Worm (Caenorhabditis elegans) whole organism, L2 larva: ENCODE measurements around the gene mcm-10.

Experiments used
- C34F6.9 ChIP-seq: fragments of 150-350 bp; optimal IDR thresholded peaks from 2 replicates; lab custom pipeline; 2014; ENCODE audit warnings: missing biosample characterization, missing genetic modification characterization
- F13H6.1 ChIP-seq: sonication (generic microtip); optimal IDR thresholded peaks from 2 replicates; lab custom pipeline; 2016; ENCODE audit warnings: missing genetic modification characterization, missing compliant biosample characterization
- Y55F3AM.14 ChIP-seq: fragments of 200-800 bp; sonication (Bioruptor generic); optimal IDR thresholded peaks from 2 replicates; lab custom pipeline; 2018; ENCODE audit warnings: mild to moderate bottlenecking, missing genetic modification characterization, missing compliant biosample characterization
- aly-2 ChIP-seq: fragments of 150-350 bp; optimal IDR thresholded peaks from 2 replicates; lab custom pipeline; 2014; ENCODE audit warnings: missing biosample characterization, missing genetic modification characterization
- blmp-1 ChIP-seq: sonication (generic microtip); optimal IDR thresholded peaks from 2 replicates; lab custom pipeline; 2017; ENCODE audit warnings: missing genetic modification characterization, mild to moderate bottlenecking, missing compliant biosample characterization, antibody characterized with exemption, moderate library complexity; ENCODE audit not compliant: insufficient read depth
- ceh-16 ChIP-seq: fragments of 150-350 bp; optimal IDR thresholded peaks from 2 replicates; lab custom pipeline; 2014; ENCODE audit warnings: missing biosample characterization, missing genetic modification characterization
- ceh-82 ChIP-seq: fragments of 150-350 bp; optimal IDR thresholded peaks from 2 replicates; lab custom pipeline; 2014; ENCODE audit warnings: missing biosample characterization, missing genetic modification characterization
- crh-2 ChIP-seq: sonication (generic microtip); optimal IDR thresholded peaks from 2 replicates; lab custom pipeline; 2017; ENCODE audit warnings: missing biosample characterization, missing genetic modification characterization
- egl-27 ChIP-seq: sonication (generic microtip); optimal IDR thresholded peaks from 3 replicates; lab custom pipeline; 2017; ENCODE audit warnings: missing biosample characterization, missing genetic modification reagents, missing genetic modification characterization
- fos-1 ChIP-seq: fragments of 150-350 bp; optimal IDR thresholded peaks from 2 replicates; lab custom pipeline; 2014; ENCODE audit warnings: missing biosample characterization, missing genetic modification characterization
- gmeb-1 ChIP-seq: fragments of 150-350 bp; optimal IDR thresholded peaks from 2 replicates; lab custom pipeline; 2014; ENCODE audit warnings: missing biosample characterization, missing genetic modification characterization
- lin-11 ChIP-seq: fragments of 150-350 bp; sonication (generic microtip); optimal IDR thresholded peaks from 2 replicates; lab custom pipeline; 2014; ENCODE audit warnings: missing biosample characterization, missing genetic modification characterization, inconsistent platforms, mixed read lengths
- lin-13 ChIP-seq: fragments of 150-350 bp; optimal IDR thresholded peaks from 2 replicates; lab custom pipeline; 2014; ENCODE audit warnings: missing biosample characterization, missing genetic modification reagents, missing genetic modification characterization
- lin-39 ChIP-seq: fragments of 150-350 bp; optimal IDR thresholded peaks from 2 replicates; lab custom pipeline; 2014; ENCODE audit warnings: missing biosample characterization, missing genetic modification reagents, missing genetic modification characterization
- lsy-2 ChIP-seq, 2 experiments: fragments of 150-350 bp in 1 of 2; sonication (generic microtip) in 1 of 2; optimal IDR thresholded peaks; 2 replicates each; lab custom pipeline; 2014 to 2017; ENCODE audit warnings: missing biosample characterization in 2 of 2, missing genetic modification characterization in 2 of 2
- mbf-1 ChIP-seq: sonication (generic microtip); optimal IDR thresholded peaks from 2 replicates; lab custom pipeline; 2017; ENCODE audit warnings: missing biosample characterization, missing genetic modification characterization
- nhr-10 ChIP-seq: sonication (generic microtip); optimal IDR thresholded peaks from 2 replicates; lab custom pipeline; 2017; ENCODE audit warnings: missing biosample characterization, missing genetic modification characterization
- nhr-11 ChIP-seq: fragments of 150-350 bp; optimal IDR thresholded peaks from 2 replicates; lab custom pipeline; 2014; ENCODE audit warnings: missing biosample characterization, missing genetic modification characterization
- nhr-12 ChIP-seq: fragments of 150-350 bp; optimal IDR thresholded peaks from 2 replicates; lab custom pipeline; 2014; ENCODE audit warnings: missing biosample characterization, missing genetic modification characterization
- nhr-129 ChIP-seq: fragments of 150-350 bp; optimal IDR thresholded peaks from 2 replicates; lab custom pipeline; 2014; ENCODE audit warnings: missing biosample characterization, missing genetic modification characterization
- nhr-21 ChIP-seq: fragments of 150-350 bp; optimal IDR thresholded peaks from 2 replicates; lab custom pipeline; 2014; ENCODE audit warnings: missing biosample characterization, missing genetic modification characterization
- nhr-23 ChIP-seq: fragments of 150-350 bp; optimal IDR thresholded peaks from 2 replicates; lab custom pipeline; 2014; ENCODE audit warnings: missing biosample characterization, missing genetic modification reagents, missing genetic modification characterization
- nhr-25 ChIP-seq: fragments of 150-350 bp; sonication (generic microtip); optimal IDR thresholded peaks from 3 replicates; lab custom pipeline; 2014; ENCODE audit warnings: missing biosample characterization, missing genetic modification characterization
- nhr-6 ChIP-seq: fragments of 150-350 bp; optimal IDR thresholded peaks from 2 replicates; lab custom pipeline; 2014; ENCODE audit warnings: missing biosample characterization, missing genetic modification characterization
- nhr-77 ChIP-seq: fragments of 150-350 bp; optimal IDR thresholded peaks from 2 replicates; lab custom pipeline; 2014; ENCODE audit warnings: missing biosample characterization, missing genetic modification characterization
- peb-1 ChIP-seq: fragments of 150-350 bp; optimal IDR thresholded peaks from 2 replicates; lab custom pipeline; 2014; ENCODE audit warnings: missing biosample characterization, missing genetic modification characterization
- sem-4 ChIP-seq: fragments of 150-350 bp; optimal IDR thresholded peaks from 2 replicates; lab custom pipeline; 2014; ENCODE audit warnings: missing biosample characterization, missing genetic modification reagents, missing genetic modification characterization
- skn-1 ChIP-seq: sonication (generic microtip); optimal IDR thresholded peaks from 2 replicates; lab custom pipeline; 2017; ENCODE audit warnings: missing biosample characterization, missing genetic modification characterization
- sma-3 ChIP-seq: sonication (generic microtip); optimal IDR thresholded peaks from 2 replicates; lab custom pipeline; 2016; ENCODE audit warnings: missing genetic modification reagents, missing genetic modification characterization, missing compliant biosample characterization
- sma-9 ChIP-seq, 2 experiments: fragments of 150-350 bp in 1 of 2; sonication (generic microtip) in 1 of 2; optimal IDR thresholded peaks; 2 replicates each; lab custom pipeline; 2014 to 2016; ENCODE audit warnings: missing genetic modification characterization in 2 of 2, mild to moderate bottlenecking in 1 of 2, missing biosample characterization in 1 of 2, missing compliant biosample characterization in 1 of 2, missing genetic modification reagents in 1 of 2, moderate library complexity in 1 of 2
- snpc-4 ChIP-seq: fragments of 150-350 bp; optimal IDR thresholded peaks from 2 replicates; lab custom pipeline; 2014; ENCODE audit warnings: missing biosample characterization, missing genetic modification characterization
- unc-39 ChIP-seq: fragments of 150-350 bp; optimal IDR thresholded peaks from 2 replicates; lab custom pipeline; 2014; ENCODE audit warnings: missing biosample characterization, missing genetic modification characterization
- unc-55 ChIP-seq: fragments of 150-350 bp; sonication (generic microtip); optimal IDR thresholded peaks from 3 replicates; lab custom pipeline; 2014; ENCODE audit warnings: missing biosample characterization, missing genetic modification reagents, missing genetic modification characterization
- zag-1 ChIP-seq: fragments of 150-350 bp; optimal IDR thresholded peaks from 2 replicates; lab custom pipeline; 2014; ENCODE audit warnings: missing biosample characterization, missing genetic modification characterization
- ztf-1 ChIP-seq: fragments of 200-800 bp; sonication (Bioruptor generic); conservative IDR thresholded peaks from 2 replicates; pipeline ENCODE4 v1.3.6; 2022; ENCODE audit warnings: missing genetic modification characterization, missing compliant biosample characterization

The mcm-10 gene

ce11 chrIII:11355758-11356323 is 38.5 kb downstream of the mcm-10 start:
- TF ChIP-seq nhr-25 (tag; lab: Kevin White, UChicago), result no peak
- no peak for TF ChIP-seq sma-3
- TF ChIP-seq lin-11 (tag; lab: Kevin White, UChicago), result no peak
- no peak for TF ChIP-seq sem-4 (tag; lab: Kevin White, UChicago)
- TF ChIP-seq lin-13, result no peak
- no peak for TF ChIP-seq nhr-12
- no peak for TF ChIP-seq snpc-4 (tag; lab: Kevin White, UChicago)
- no peak for TF ChIP-seq C34F6.9 (tag; lab: Kevin White, UChicago)
- TF ChIP-seq lin-39 (tag; lab: Kevin White, UChicago), result no peak
- no peak for TF ChIP-seq egl-27 (tag; lab: Kevin White, UChicago)
- no peak for TF ChIP-seq nhr-23 (tag; lab: Kevin White, UChicago)
- TF ChIP-seq ztf-1 (GFP tag; lab: Robert Waterston, UW), result no peak
- TF ChIP-seq sma-9 (GFP tag; optimal IDR thresholded peaks at IDR 0.05; lab: Kevin White, UChicago), result no peak
- no peak for TF ChIP-seq sma-9 (tag; optimal IDR thresholded peaks at IDR 0.05; lab: Kevin White, UChicago)
- TF ChIP-seq nhr-11 (tag; lab: Kevin White, UChicago), result no peak

- TF ChIP-seq snpc-4 (tag; lab: Kevin White, UChicago) (no peak), C34F6.9 (tag; lab: Kevin White, UChicago) (no peak), lsy-2 (tag; optimal IDR thresholded peaks at IDR 0.05; lab: Kevin White, UChicago) (no peak), F13H6.1 (peak; percentile 3), aly-2 (no peak), fos-1 (tag; lab: Kevin White, UChicago) (peak; percentile 24), nhr-6 (tag; lab: Kevin White, UChicago) (no peak), blmp-1 (tag; lab: Kevin White, UChicago) (no peak), unc-55 (GFP tag; lab: Kevin White, UChicago) (no peak), mbf-1 (tag; lab: Kevin White, UChicago) (no peak), lin-39 (tag; lab: Kevin White, UChicago) (no peak), zag-1 (tag; lab: Kevin White, UChicago) (no peak), nhr-10 (tag; lab: Kevin White, UChicago) (no peak), nhr-25 (tag; lab: Kevin White, UChicago) (no peak), lin-11 (tag; lab: Kevin White, UChicago) (no peak), sma-9 (GFP tag; optimal IDR thresholded peaks at IDR 0.05; lab: Kevin White, UChicago) (peak; percentile 13), sma-9 (tag; optimal IDR thresholded peaks at IDR 0.05; lab: Kevin White, UChicago) (no peak), Y55F3AM.14 (no peak), gmeb-1 (tag; lab: Kevin White, UChicago) (peak; percentile 30), crh-2 (peak; percentile 30), nhr-129 (tag; lab: Kevin White, UChicago) (no peak), skn-1 (tag; lab: Kevin White, UChicago) (no peak), peb-1 (tag; lab: Kevin White, UChicago) (no peak), ceh-16 (tag; lab: Kevin White, UChicago) (no peak)
Observed at ce11 chrIII:11357418-11357817, 40.0 kb downstream of the mcm-10 start.

ce11 chrIII:11358273-11358672 is 40.9 kb downstream of the mcm-10 start:
- TF ChIP-seq blmp-1 (tag; lab: Kevin White, UChicago) (no peak), crh-2 (no peak), nhr-12 (no peak), snpc-4 (tag; lab: Kevin White, UChicago) (no peak), nhr-129 (tag; lab: Kevin White, UChicago) (no peak), nhr-21 (tag; lab: Kevin White, UChicago) (no peak), C34F6.9 (tag; lab: Kevin White, UChicago) (no peak)

ce11 chrIII:11359422-11359821 is 42.1 kb downstream of the mcm-10 start:
- TF ChIP-seq skn-1 (tag; lab: Kevin White, UChicago) (no peak), nhr-10 (tag; lab: Kevin White, UChicago) (no peak), aly-2 (no peak), ztf-1 (GFP tag; lab: Robert Waterston, UW) (no peak), ceh-82 (tag; lab: Kevin White, UChicago) (no peak), zag-1 (tag; lab: Kevin White, UChicago) (no peak), nhr-77 (tag; lab: Kevin White, UChicago) (no peak), blmp-1 (tag; lab: Kevin White, UChicago) (no peak), nhr-129 (tag; lab: Kevin White, UChicago) (no peak), nhr-25 (tag; lab: Kevin White, UChicago) (no peak), unc-39 (tag; lab: Kevin White, UChicago) (no peak), sma-9 (GFP tag; optimal IDR thresholded peaks at IDR 0.05; lab: Kevin White, UChicago) (no peak), sma-9 (tag; optimal IDR thresholded peaks at IDR 0.05; lab: Kevin White, UChicago) (no peak), nhr-23 (tag; lab: Kevin White, UChicago) (no peak), lsy-2 (tag; optimal IDR thresholded peaks at IDR 0.05; lab: Kevin White, UChicago) (no peak)
